Fruit fly (Drosophila melanogaster): ENCODE measurements around the gene CG13786.

Gene CG13786

DNA sequence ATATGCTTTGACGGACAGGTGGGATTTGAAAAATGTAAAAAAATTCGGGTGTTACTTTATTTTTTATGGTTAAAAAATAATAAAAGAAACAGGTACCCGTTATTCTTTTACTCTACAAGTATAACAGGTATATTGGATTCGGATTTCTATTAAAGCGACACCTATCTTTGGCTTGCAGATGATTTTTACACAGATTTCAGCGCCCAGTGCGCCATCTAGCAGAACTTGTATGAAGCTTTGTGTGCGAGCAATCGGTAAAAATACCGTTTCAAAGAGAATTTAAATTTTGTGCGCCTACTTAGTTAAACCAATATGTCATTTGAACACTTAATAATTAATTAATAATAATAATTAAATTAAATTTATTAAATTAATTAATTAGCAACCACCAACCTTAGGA, 5.3 kb upstream of the CG13786 start (continued):
- TF ChIP-seq chif (GFP tag; optimal IDR thresholded peaks at IDR 0.05) (peak; percentile 36 to 71), CG4360 (GFP tag; IDR thresholded peaks at IDR 0.05) (no peak), CG6689 (GFP tag; IDR thresholded peaks at IDR 0.05) (0 out of 2 replicates have a peak, but pooled peaks have one; percentile 17), kni (GFP tag; optimal IDR thresholded peaks at IDR 0.05) (no peak), ken (GFP tag; IDR thresholded peaks at IDR 0.05) (0 out of 3 replicates have a peak, but pooled peaks have one; percentile 45), pho (GFP tag; optimal IDR thresholded peaks at IDR 0.05) (peak; percentile 19), E2f2 (GFP tag; IDR thresholded peaks at IDR 0.05) (peak; percentile 86), CG6765 (GFP tag; optimal IDR thresholded peaks at IDR 0.05) (no peak), Asciz (GFP tag; optimal IDR thresholded peaks at IDR 0.05) (no peak), CG8388 (GFP tag; optimal IDR thresholded peaks at IDR 0.05) (no peak), crp (GFP tag; optimal IDR thresholded peaks at IDR 0.05) (no peak), H2.0 (GFP tag; IDR thresholded peaks at IDR 0.05) (peak; percentile 31; the same call in 1 of the 2 replicates), CG8290 (GFP tag; optimal IDR thresholded peaks at IDR 0.05) (peak; percentile 47), CG8290 (tag; optimal IDR thresholded peaks at IDR 0.05) (peak in 1 of 2 experiments; percentile 76), gsb (GFP tag; IDR thresholded peaks at IDR 0.05) (no peak), Blimp-1 (GFP tag; optimal IDR thresholded peaks at IDR 0.05) (peak; percentile 42), vfl (GFP tag; optimal IDR thresholded peaks at IDR 0.05) (no peak), emc (GFP tag; optimal IDR thresholded peaks at IDR 0.05) (no peak), Poxn (GFP tag; IDR thresholded peaks at IDR 0.05) (no peak), CG7556 (GFP tag; optimal IDR thresholded peaks at IDR 0.05) (no peak), CG14710 (tag; optimal IDR thresholded peaks at IDR 0.05) (peak; percentile 38), vvl (GFP tag; IDR thresholded peaks at IDR 0.05) (peak; percentile 70), ind (GFP tag; optimal IDR thresholded peaks at IDR 0.05) (peak; percentile 31), gro (GFP tag; optimal IDR thresholded peaks at IDR 0.05) (peak; percentile 11), NK7.1 (GFP tag; optimal IDR thresholded peaks at IDR 0.05) (no peak), sd (tag; optimal IDR thresholded peaks at IDR 0.05) (no peak), CG6791 (GFP tag; IDR thresholded peaks at IDR 0.05; ENCODE audit: partially characterized antibody) (peak; percentile 59; the same call in 2 of the 3 replicates), Atf-2 (GFP tag; optimal IDR thresholded peaks at IDR 0.05) (peak; percentile 36), NC2β (GFP tag; optimal IDR thresholded peaks at IDR 0.05) (peak; percentile 50), CG8089 (GFP tag; optimal IDR thresholded peaks at IDR 0.05) (peak; percentile 38), CG14441 (GFP tag; IDR thresholded peaks at IDR 0.05) (peak; percentile 66), Hr51 (GFP tag; optimal IDR thresholded peaks at IDR 0.05) (peak; percentile 32 to 40), CG14050 (GFP tag; IDR thresholded peaks at IDR 0.05) (peak; percentile 10; the same call in 1 of the 3 replicates), Six4 (GFP tag; optimal IDR thresholded peaks at IDR 0.05) (peak; percentile 10), gce (GFP tag; IDR thresholded peaks at IDR 0.05) (no peak)

dm6 chr2L:7257212-7257611, 4.4 kb upstream of the CG13786 start, which contains the start of gene CG31909:
Gene CG31909 (plus strand): TSS chr2L:7257512.
- TF ChIP-seq seq (GFP tag; IDR thresholded peaks at IDR 0.05) (no peak), CG14441 (GFP tag; IDR thresholded peaks at IDR 0.05) (no peak), CG4328 (GFP tag; optimal IDR thresholded peaks at IDR 0.05) (no peak), Rx (GFP tag; IDR thresholded peaks at IDR 0.05) (no peak), CHES-1-like (GFP tag; optimal IDR thresholded peaks at IDR 0.05) (no peak), sc (optimal IDR thresholded peaks at IDR 0.05) (no peak), sc (GFP tag; optimal IDR thresholded peaks at IDR 0.05) (no peak), TFAM (GFP tag; optimal IDR thresholded peaks at IDR 0.05) (no peak), lmd (GFP tag; IDR thresholded peaks at IDR 0.05) (no peak), pfk (GFP tag; optimal IDR thresholded peaks at IDR 0.05) (no peak), fu2 (GFP tag; optimal IDR thresholded peaks at IDR 0.05) (no peak)
